Fruit fly (Drosophila melanogaster) whole organism, embryonic: ENCODE data around the gene rogdi.

Source experiments
- CG10147 ChIP-seq: fragments of 200-800 bp; sonication (Bioruptor generic); optimal IDR thresholded peaks from 2 replicates; lab custom pipeline; 2019; ENCODE audit warnings: missing biosample characterization, mild to moderate bottlenecking, missing genetic modification characterization, moderate library complexity
- CG10274 ChIP-seq: fragments of 200-800 bp; sonication (Bioruptor generic); optimal IDR thresholded peaks from 3 replicates; lab custom pipeline; 2017; ENCODE audit warnings: missing biosample characterization, mild to moderate bottlenecking, missing genetic modification characterization
- CG10462 ChIP-seq: fragments of 200-800 bp; sonication (Bioruptor generic); optimal IDR thresholded peaks from 2 replicates; lab custom pipeline; 2016; ENCODE audit warnings: missing biosample characterization, missing genetic modification characterization
- CG11247 ChIP-seq: fragments of 200-800 bp; sonication (Bioruptor generic); IDR thresholded peaks from 2 replicates; pipeline ENCODE4 v1.3.6; 2022; ENCODE audit warnings: missing biosample characterization, missing genetic modification characterization
- CG13624 ChIP-seq: fragments of 200-800 bp; sonication (Bioruptor generic); optimal IDR thresholded peaks from 2 replicates; lab custom pipeline; 2016; ENCODE audit warnings: missing biosample characterization, missing genetic modification characterization
- CG14050 ChIP-seq: fragments of 200-800 bp; sonication (Bioruptor generic); IDR thresholded peaks from 3 replicates; pipeline ENCODE4 v1.3.6; 2022; ENCODE audit warnings: missing biosample characterization, missing genetic modification characterization
- CG14441 ChIP-seq: fragments of 200-800 bp; sonication (Bioruptor generic); IDR thresholded peaks from 2 replicates; pipeline ENCODE4 v1.3.6; 2022; ENCODE audit warnings: missing biosample characterization, missing genetic modification characterization
- CG14710 ChIP-seq: fragments of 200-800 bp; sonication (Bioruptor generic); optimal IDR thresholded peaks from 3 replicates; lab custom pipeline; 2019; ENCODE audit warnings: missing biosample characterization, mild to moderate bottlenecking, missing genetic modification characterization, moderate library complexity
- CG16815 ChIP-seq: fragments of 200-800 bp; sonication (Bioruptor generic); optimal IDR thresholded peaks from 3 replicates; lab custom pipeline; 2017; ENCODE audit warnings: missing biosample characterization, mild to moderate bottlenecking, missing genetic modification characterization
- CG17359 ChIP-seq: fragments of 200-800 bp; sonication (Bioruptor generic); optimal IDR thresholded peaks from 3 replicates; lab custom pipeline; 2018; ENCODE audit warnings: missing biosample characterization, mild to moderate bottlenecking, missing genetic modification characterization, moderate library complexity
- CG18262 ChIP-seq: fragments of 200-800 bp; optimal IDR thresholded peaks from 3 replicates; lab custom pipeline; 2019; ENCODE audit warnings: missing biosample characterization, mild to moderate bottlenecking, missing genetic modification characterization, moderate library complexity
- CG2875 ChIP-seq: fragments of 200-800 bp; sonication (Bioruptor generic); optimal IDR thresholded peaks from 2 replicates; lab custom pipeline; 2017; ENCODE audit warnings: missing biosample characterization, mild to moderate bottlenecking, missing genetic modification characterization, missing genetic modification reagents
- CG32772 ChIP-seq: fragments of 200-800 bp; sonication (Bioruptor generic); IDR thresholded peaks from 2 replicates; pipeline ENCODE4 v1.3.6; 2022; ENCODE audit warnings: missing biosample characterization, missing genetic modification characterization
- CG34224 ChIP-seq: fragments of 200-800 bp; sonication (Bioruptor generic); IDR thresholded peaks from 3 replicates; pipeline ENCODE4 v1.3.6; 2022; ENCODE audit warnings: missing biosample characterization, missing genetic modification characterization; ENCODE audit not compliant: partially characterized antibody
- CG3847 ChIP-seq: fragments of 200-800 bp; sonication (Bioruptor generic); IDR thresholded peaks from 2 replicates; pipeline ENCODE4 v1.3.6; 2022; ENCODE audit warnings: missing biosample characterization, missing genetic modification characterization
- CG4282 ChIP-seq: fragments of 200-800 bp; sonication (Bioruptor generic); optimal IDR thresholded peaks from 2 replicates; lab custom pipeline; 2016; ENCODE audit warnings: missing biosample characterization, missing genetic modification characterization
- CG43689 ChIP-seq: fragments of 200-800 bp; sonication (Bioruptor generic); IDR thresholded peaks from 2 replicates; pipeline ENCODE4 v1.3.6; 2022; ENCODE audit warnings: missing biosample characterization, missing genetic modification characterization
- CG6689 ChIP-seq: fragments of 200-800 bp; sonication (Bioruptor generic); IDR thresholded peaks from 2 replicates; pipeline ENCODE4 v1.3.6; 2022; ENCODE audit warnings: missing biosample characterization, missing genetic modification characterization
- CG7556 ChIP-seq: fragments of 200-800 bp; sonication (Bioruptor generic); optimal IDR thresholded peaks from 2 replicates; lab custom pipeline; 2017; ENCODE audit warnings: missing biosample characterization, mild to moderate bottlenecking, missing genetic modification characterization
- CG8944 ChIP-seq: fragments of 200-800 bp; sonication (Bioruptor generic); optimal IDR thresholded peaks from 3 replicates; lab custom pipeline; 2016; ENCODE audit warnings: missing biosample characterization, missing genetic modification characterization
- Chrac-16 ChIP-seq: fragments of 200-800 bp; sonication (Bioruptor generic); optimal IDR thresholded peaks from 3 replicates; lab custom pipeline; 2016; ENCODE audit warnings: missing biosample characterization, missing genetic modification characterization
- CkIIα-i1 ChIP-seq: fragments of 200-800 bp; sonication (Bioruptor generic); IDR thresholded peaks from 2 replicates; pipeline ENCODE4 v1.3.6; 2022; ENCODE audit warnings: missing biosample characterization, missing genetic modification characterization
- Deaf1 ChIP-seq: fragments of 200-800 bp; optimal IDR thresholded peaks from 3 replicates; lab custom pipeline; 2019; ENCODE audit warnings: missing biosample characterization, mild to moderate bottlenecking, missing genetic modification characterization, moderate library complexity
- Dll ChIP-seq: fragments of 200-800 bp; sonication (Bioruptor generic); IDR thresholded peaks from 4 replicates; pipeline ENCODE4 v1.3.6; 2022; ENCODE audit warnings: missing biosample characterization, missing genetic modification characterization; ENCODE audit not compliant: partially characterized antibody
- HLH4C ChIP-seq: fragments of 200-800 bp; sonication (Bioruptor generic); IDR thresholded peaks from 3 replicates; pipeline ENCODE4 v1.3.6; 2022; ENCODE audit warnings: missing biosample characterization, missing genetic modification characterization; ENCODE audit not compliant: partially characterized antibody
- Hand ChIP-seq: fragments of 200-800 bp; sonication (Bioruptor generic); optimal IDR thresholded peaks from 2 replicates; lab custom pipeline; 2017; ENCODE audit warnings: mild to moderate bottlenecking, missing biosample characterization, missing genetic modification reagents, missing genetic modification characterization
- Lpt ChIP-seq: fragments of >200 bp; optimal IDR thresholded peaks from 2 replicates; lab custom pipeline; 2018; ENCODE audit warnings: missing biosample characterization, missing genetic modification characterization
- Mes4 ChIP-seq: fragments of 200-800 bp; sonication (Bioruptor generic); optimal IDR thresholded peaks from 2 replicates; lab custom pipeline; 2016; ENCODE audit warnings: missing biosample characterization, missing genetic modification characterization
- NC2α ChIP-seq: fragments of 200-800 bp; sonication (Bioruptor generic); optimal IDR thresholded peaks from 2 replicates; lab custom pipeline; 2016; ENCODE audit warnings: missing biosample characterization, missing genetic modification characterization
- NK7.1 ChIP-seq: fragments of 200-800 bp; sonication (Bioruptor generic); optimal IDR thresholded peaks from 3 replicates; lab custom pipeline; 2016; ENCODE audit warnings: missing biosample characterization, missing genetic modification characterization
- Opbp ChIP-seq: fragments of 200-800 bp; sonication (Bioruptor generic); IDR thresholded peaks from 3 replicates; pipeline ENCODE4 v1.3.6; 2022; ENCODE audit warnings: missing biosample characterization, missing genetic modification characterization; ENCODE audit not compliant: partially characterized antibody
- Side ChIP-seq: fragments of 200-800 bp; sonication (Bioruptor generic); optimal IDR thresholded peaks from 2 replicates; lab custom pipeline; 2016; ENCODE audit warnings: missing biosample characterization, missing genetic modification characterization
- Ssrp ChIP-seq: fragments of 200-800 bp; sonication (Bioruptor generic); optimal IDR thresholded peaks from 2 replicates; lab custom pipeline; 2018; ENCODE audit warnings: missing biosample characterization, mild to moderate bottlenecking, missing genetic modification characterization, moderate library complexity
- ara ChIP-seq: fragments of 200-800 bp; sonication (Bioruptor generic); IDR thresholded peaks from 2 replicates; pipeline ENCODE4 v1.3.6; 2022; ENCODE audit warnings: missing biosample characterization, missing genetic modification characterization
- ato ChIP-seq: fragments of 200-800 bp; sonication (Bioruptor generic); IDR thresholded peaks from 2 replicates; pipeline ENCODE4 v1.3.6; 2022; ENCODE audit warnings: missing biosample characterization, missing genetic modification characterization; ENCODE audit not compliant: partially characterized antibody
- croc ChIP-seq: fragments of 200-800 bp; sonication (Bioruptor generic); conservative IDR thresholded peaks from 3 replicates; pipeline ENCODE4 v1.3.6; 2022; ENCODE audit warnings: missing biosample characterization, missing genetic modification characterization
- gt ChIP-seq: fragments of 200-800 bp; sonication (Bioruptor generic); IDR thresholded peaks from 2 replicates; pipeline ENCODE4 v1.3.6; 2022; ENCODE audit warnings: missing biosample characterization, missing genetic modification characterization
- jing ChIP-seq: fragments of 200-800 bp; sonication (Bioruptor generic); optimal IDR thresholded peaks from 2 replicates; lab custom pipeline; 2018; ENCODE audit warnings: missing biosample characterization, mild to moderate bottlenecking, missing genetic modification characterization
- nerfin-2 ChIP-seq: fragments of 200-800 bp; sonication (Bioruptor generic); IDR thresholded peaks from 2 replicates; pipeline ENCODE4 v1.3.6; 2022; ENCODE audit warnings: missing biosample characterization, missing genetic modification characterization; ENCODE audit not compliant: partially characterized antibody
- scrt ChIP-seq: fragments of 200-800 bp; sonication (Bioruptor generic); optimal IDR thresholded peaks from 2 replicates; lab custom pipeline; 2018; ENCODE audit warnings: missing biosample characterization, mild to moderate bottlenecking, missing genetic modification characterization, moderate library complexity
- sima ChIP-seq: fragments of 200-800 bp; sonication (Bioruptor generic); optimal IDR thresholded peaks from 2 replicates; lab custom pipeline; 2016; ENCODE audit warnings: missing biosample characterization, missing genetic modification characterization
- slou ChIP-seq: fragments of 200-800 bp; sonication (Bioruptor generic); optimal IDR thresholded peaks from 3 replicates; lab custom pipeline; 2016; ENCODE audit warnings: missing biosample characterization, missing genetic modification characterization
- tap ChIP-seq: fragments of 200-800 bp; optimal IDR thresholded peaks from 3 replicates; lab custom pipeline; 2019; ENCODE audit warnings: missing biosample characterization, mild to moderate bottlenecking, missing genetic modification characterization, moderate library complexity
- trem ChIP-seq: fragments of 200-800 bp; optimal IDR thresholded peaks from 3 replicates; lab custom pipeline; 2019; ENCODE audit warnings: missing biosample characterization, mild to moderate bottlenecking, missing genetic modification characterization, moderate library complexity
- ttk ChIP-seq: fragments of 200-800 bp; sonication (Bioruptor generic); IDR thresholded peaks from 2 replicates; pipeline ENCODE4 v2.1.2; 2022; ENCODE audit warnings: missing biosample characterization, missing genetic modification characterization
- unc-4 ChIP-seq: fragments of 200-800 bp; sonication (Bioruptor generic); IDR thresholded peaks from 2 replicates; pipeline ENCODE4 v1.3.6; 2022; ENCODE audit warnings: missing biosample characterization, missing genetic modification characterization; ENCODE audit not compliant: partially characterized antibody
- vnd ChIP-seq: fragments of 200-800 bp; sonication (Bioruptor generic); IDR thresholded peaks from 3 replicates; pipeline ENCODE4 v1.3.6; 2022; ENCODE audit warnings: missing biosample characterization, missing genetic modification characterization; ENCODE audit not compliant: partially characterized antibody
- zen ChIP-seq: fragments of 200-800 bp; sonication (Bioruptor generic); optimal IDR thresholded peaks from 3 replicates; lab custom pipeline; 2018; ENCODE audit warnings: missing biosample characterization, mild to moderate bottlenecking, missing genetic modification characterization, moderate library complexity

Gene rogdi

dm6 chr3L:17012017-17012719, 37.1 kb upstream of the rogdi start, which contains the start of gene CG3764 (continued):
- peak; percentile 59 for TF ChIP-seq CG13624
- TF ChIP-seq Mes4 (GFP tag; lab: Kevin White, UChicago) = peak; percentile 83
- peak; percentile 100 for TF ChIP-seq CG14710 (tag; lab: Kevin White, UChicago)
- TF ChIP-seq unc-4 (GFP tag; lab: Robert Waterston, UW) = peak; percentile 35
- TF ChIP-seq vnd (GFP tag; lab: Robert Waterston, UW) = no peak
- TF ChIP-seq CG6689 = peak; percentile 54; the same call in 1 of the 2 replicates
- TF ChIP-seq CG34224 (GFP tag; lab: Robert Waterston, UW) = no peak
- TF ChIP-seq Dll (GFP tag; lab: Robert Waterston, UW) = peak; percentile 50; the same call in 2 of the 4 replicates
- TF ChIP-seq Deaf1 (tag; lab: Kevin White, UChicago) = peak; percentile 55
- TF ChIP-seq CG10274 = peak; percentile 67
- TF ChIP-seq CG16815 (GFP tag; lab: Kevin White, UChicago) = no peak
- TF ChIP-seq CG7556 = peak; percentile 59
- TF ChIP-seq CG14050 (GFP tag; lab: Robert Waterston, UW) = peak; percentile 41; the same call in 1 of the 3 replicates
- peak; percentile 67 for TF ChIP-seq Hand
- peak; percentile 87 for TF ChIP-seq CG2875 (GFP tag; lab: Kevin White, UChicago)
- TF ChIP-seq Side (GFP tag; lab: Kevin White, UChicago) = peak; percentile 77
- TF ChIP-seq CG4282 = peak; percentile 72
- no peak for TF ChIP-seq slou (GFP tag; lab: Kevin White, UChicago)
- TF ChIP-seq ato (GFP tag; lab: Robert Waterston, UW) = no peak
- TF ChIP-seq CG8944 (GFP tag; lab: Kevin White, UChicago) = peak; percentile 50
- peak; percentile 85 for TF ChIP-seq trem (tag; lab: Kevin White, UChicago)
- TF ChIP-seq NC2α = peak; percentile 53
- TF ChIP-seq Ssrp (tag; lab: Kevin White, UChicago) = no peak
- TF ChIP-seq CG43689 (GFP tag; lab: Robert Waterston, UW) = no peak
- no peak for TF ChIP-seq CG32772 (GFP tag; lab: Robert Waterston, UW)
- no peak; the same call in 1 of the 2 replicates for TF ChIP-seq nerfin-2 (GFP tag; lab: Robert Waterston, UW)
- peak; percentile 86 for TF ChIP-seq CG17359 (tag; lab: Kevin White, UChicago)
- peak; percentile 100 for TF ChIP-seq Opbp (GFP tag; lab: Robert Waterston, UW)
- TF ChIP-seq CG3847 (GFP tag; lab: Robert Waterston, UW) = peak; percentile 81
- TF ChIP-seq scrt = peak; percentile 73
- peak; percentile 46 for TF ChIP-seq zen (tag; lab: Kevin White, UChicago)
- peak; percentile 52 for TF ChIP-seq jing
- peak; percentile 66 for TF ChIP-seq CG14441 (GFP tag; lab: Robert Waterston, UW)
- TF ChIP-seq ara (GFP tag; lab: Robert Waterston, UW) = peak; percentile 73
- no peak for TF ChIP-seq Lpt
- peak; percentile 76 for TF ChIP-seq tap (tag; lab: Kevin White, UChicago)
- peak; percentile 62 for TF ChIP-seq ttk (GFP tag; lab: Robert Waterston, UW)
- TF ChIP-seq gt = 0 out of 2 replicates have a peak, but pooled peaks have one; percentile 31
- TF ChIP-seq CG11247 (GFP tag; lab: Robert Waterston, UW) = 0 out of 2 replicates have a peak, but pooled peaks have one; percentile 49
- TF ChIP-seq CkIIα-i1 (GFP tag; lab: Robert Waterston, UW) = no peak
- TF ChIP-seq HLH4C (GFP tag; lab: Robert Waterston, UW) = no peak
- peak; percentile 67 for TF ChIP-seq CG18262 (tag; lab: Kevin White, UChicago)
- TF ChIP-seq CG10147 (GFP tag; lab: Kevin White, UChicago) = peak; percentile 73
- TF ChIP-seq croc (GFP tag; lab: Robert Waterston, UW) = no peak; the same call in 2 of the 3 replicates
- TF ChIP-seq sima (GFP tag; lab: Kevin White, UChicago) = peak; percentile 0
- peak; percentile 24 for TF ChIP-seq Chrac-16
- peak; percentile 77 for TF ChIP-seq NK7.1 (GFP tag; lab: Kevin White, UChicago)
- TF ChIP-seq CG10462 = peak; percentile 37
